Worm (Caenorhabditis elegans): ENCODE results near the gene got-2.2.

ce11 chrX:6245499-6245898 lies 4.7 kb downstream of the got-2.2 start:
- no peak for TF ChIP-seq lsy-2 (tag; optimal IDR thresholded peaks at IDR 0.05)
- no peak for TF ChIP-seq unc-55 (GFP tag; optimal IDR thresholded peaks at IDR 0.05)
- TF ChIP-seq snpc-4 (tag; optimal IDR thresholded peaks at IDR 0.05), result no peak

Measured in whole organism, L2 larva.